Fruit fly (Drosophila melanogaster): ENCODE data around the gene CG32259.

DNA sequence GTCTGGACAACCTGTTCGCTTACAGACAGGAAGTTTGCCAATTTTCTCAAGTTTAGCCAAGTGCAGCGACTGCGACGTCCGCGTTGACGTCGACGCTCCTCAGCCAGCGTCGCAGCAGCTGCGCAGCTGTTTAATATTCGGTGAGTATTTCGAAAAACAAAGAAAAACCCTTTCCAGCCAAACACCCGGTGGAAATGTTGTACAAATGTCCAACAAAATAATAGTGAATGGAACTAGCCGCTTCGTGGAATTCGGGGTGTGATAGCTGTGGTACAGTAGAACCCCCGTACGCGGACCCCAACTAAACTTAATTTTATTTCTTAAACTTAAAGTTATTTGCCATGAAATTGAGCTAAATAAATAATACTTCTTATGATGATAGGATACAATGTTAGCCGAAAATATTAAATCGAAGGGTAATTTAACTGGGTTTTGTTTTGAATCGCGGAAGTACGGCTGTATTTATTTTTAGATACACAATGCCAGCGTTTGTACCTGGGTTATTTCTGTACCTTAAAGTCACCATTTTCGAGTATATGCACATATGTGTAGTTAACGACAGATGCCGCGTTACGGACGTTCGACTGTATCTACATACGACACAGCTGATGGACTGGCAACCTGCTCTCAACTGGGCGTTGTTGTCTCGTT, 39.8 kb downstream of the CG32259 start:
- no peak for TF ChIP-seq EcR (GFP tag; optimal IDR thresholded peaks at IDR 0.05)
- no peak for TF ChIP-seq usp (GFP tag; optimal IDR thresholded peaks at IDR 0.05)
